Fruit fly (Drosophila melanogaster) whole organism, embryonic: Measurements from ENCODE around the gene Liprin-alpha.

Experiments used
- CG10209 ChIP-seq: fragments of 200-800 bp; sonication (Bioruptor generic); optimal IDR thresholded peaks from 3 replicates; lab custom pipeline; 2017; ENCODE audit warnings: missing biosample characterization, mild to moderate bottlenecking, missing genetic modification characterization, missing genetic modification reagents
- CG10267 ChIP-seq: fragments of 200-800 bp; sonication (Bioruptor generic); optimal IDR thresholded peaks from 2 replicates; lab custom pipeline; 2018; ENCODE audit warnings: missing biosample characterization, mild to moderate bottlenecking, missing genetic modification characterization, moderate library complexity
- CG10431 ChIP-seq: fragments of 200-800 bp; sonication (Bioruptor generic); optimal IDR thresholded peaks from 3 replicates; lab custom pipeline; 2018; ENCODE audit warnings: missing biosample characterization, mild to moderate bottlenecking, missing genetic modification characterization
- CG10959 ChIP-seq: fragments of 200-800 bp; sonication (Bioruptor generic); IDR thresholded peaks from 2 replicates; pipeline ENCODE4 v1.3.6; 2022; ENCODE audit warnings: missing biosample characterization, missing genetic modification characterization
- CG1233 ChIP-seq: fragments of 200-800 bp; sonication (Bioruptor generic); optimal IDR thresholded peaks from 4 replicates; lab custom pipeline; 2018; ENCODE audit warnings: missing biosample characterization, mild to moderate bottlenecking, missing genetic modification characterization
- CG12659 ChIP-seq: fragments of 200-800 bp; sonication (Bioruptor generic); optimal IDR thresholded peaks from 3 replicates; lab custom pipeline; 2017; ENCODE audit warnings: mild to moderate bottlenecking, missing biosample characterization, missing genetic modification reagents, missing genetic modification characterization
- CG12744 ChIP-seq: fragments of 200-800 bp; sonication (Bioruptor generic); optimal IDR thresholded peaks from 2 replicates; lab custom pipeline; 2016; ENCODE audit warnings: missing biosample characterization, missing genetic modification characterization
- CG13296 ChIP-seq: fragments of 200-800 bp; sonication (Bioruptor generic); optimal IDR thresholded peaks from 3 replicates; lab custom pipeline; 2018; ENCODE audit warnings: missing biosample characterization, mild to moderate bottlenecking, missing genetic modification characterization
- CG13775 ChIP-seq: fragments of 200-800 bp; sonication (Bioruptor generic); optimal IDR thresholded peaks from 3 replicates; lab custom pipeline; 2017; ENCODE audit warnings: missing biosample characterization, mild to moderate bottlenecking, missing genetic modification characterization
- CG1529 ChIP-seq: fragments of 200-800 bp; sonication (Bioruptor generic); optimal IDR thresholded peaks from 3 replicates; lab custom pipeline; 2018; ENCODE audit warnings: missing biosample characterization, missing genetic modification characterization
- CG16779 ChIP-seq: fragments of 200-800 bp; sonication (Bioruptor generic); IDR thresholded peaks from 2 replicates; pipeline ENCODE4 v1.3.6; 2022; ENCODE audit warnings: missing biosample characterization, missing genetic modification characterization
- CG16863 ChIP-seq: fragments of 200-800 bp; sonication (Bioruptor generic); optimal IDR thresholded peaks from 3 replicates; lab custom pipeline; 2016; ENCODE audit warnings: missing biosample characterization, missing genetic modification characterization
- CG17359 ChIP-seq: fragments of 200-800 bp; sonication (Bioruptor generic); optimal IDR thresholded peaks from 3 replicates; lab custom pipeline; 2018; ENCODE audit warnings: missing biosample characterization, mild to moderate bottlenecking, missing genetic modification characterization, moderate library complexity
- CG1792 ChIP-seq: fragments of 200-800 bp; sonication (Bioruptor generic); optimal IDR thresholded peaks from 2 replicates; lab custom pipeline; 2016; ENCODE audit warnings: missing biosample characterization, missing genetic modification characterization
- CG3407 ChIP-seq: fragments of 200-800 bp; sonication (Bioruptor generic); optimal IDR thresholded peaks from 2 replicates; lab custom pipeline; 2018; ENCODE audit warnings: missing biosample characterization, mild to moderate bottlenecking, missing genetic modification characterization
- CG42726 ChIP-seq: fragments of 200-800 bp; sonication (Bioruptor generic); IDR thresholded peaks from 2 replicates; pipeline ENCODE4 v1.3.6; 2022; ENCODE audit warnings: missing biosample characterization, missing genetic modification characterization; ENCODE audit not compliant: partially characterized antibody
- CG4360 ChIP-seq: fragments of 200-800 bp; sonication (Bioruptor generic); IDR thresholded peaks from 2 replicates; pipeline ENCODE4 v1.3.6; 2022; ENCODE audit warnings: missing biosample characterization, missing genetic modification characterization
- CG6813 ChIP-seq: fragments of 200-800 bp; sonication (Bioruptor generic); optimal IDR thresholded peaks from 2 replicates; lab custom pipeline; 2017; ENCODE audit warnings: missing biosample characterization, missing genetic modification characterization, mild to moderate bottlenecking, moderate library complexity, missing genetic modification reagents
- CG7987 ChIP-seq: fragments of 200-800 bp; sonication (Bioruptor generic); optimal IDR thresholded peaks from 2 replicates; lab custom pipeline; 2018; ENCODE audit warnings: missing biosample characterization, mild to moderate bottlenecking, missing genetic modification characterization, moderate library complexity
- CG8359 ChIP-seq: fragments of 200-800 bp; sonication (Bioruptor generic); optimal IDR thresholded peaks from 2 replicates; lab custom pipeline; 2017; ENCODE audit warnings: missing biosample characterization, mild to moderate bottlenecking, missing genetic modification characterization, borderline replicate concordance
- CG9932 ChIP-seq: fragments of 200-800 bp; sonication (Bioruptor generic); IDR thresholded peaks from 2 replicates; pipeline ENCODE4 v1.3.6; 2022; ENCODE audit warnings: missing biosample characterization, missing genetic modification characterization
- CoRest ChIP-seq: fragments of 200-800 bp; sonication (Bioruptor generic); optimal IDR thresholded peaks from 3 replicates; lab custom pipeline; 2018; ENCODE audit warnings: missing biosample characterization, mild to moderate bottlenecking, missing genetic modification characterization, moderate library complexity
- Dek ChIP-seq: fragments of 200-800 bp; sonication (Bioruptor generic); optimal IDR thresholded peaks from 3 replicates; lab custom pipeline; 2019; ENCODE audit warnings: missing biosample characterization, mild to moderate bottlenecking, missing genetic modification characterization, moderate library complexity
- Ets65A ChIP-seq: fragments of 200-800 bp; sonication (Bioruptor generic); peaks from one replicate; lab custom pipeline; 2016; ENCODE audit warnings: missing biosample characterization, missing genetic modification characterization
- Fer2 ChIP-seq: fragments of 200-800 bp; sonication (Bioruptor generic); optimal IDR thresholded peaks from 2 replicates; lab custom pipeline; 2018; ENCODE audit warnings: missing biosample characterization, mild to moderate bottlenecking, missing genetic modification characterization, moderate library complexity
- Gsc ChIP-seq: fragments of 200-800 bp; sonication (Bioruptor generic); IDR thresholded peaks from 2 replicates; pipeline ENCODE4 v1.3.6; 2022; ENCODE audit warnings: missing biosample characterization, missing genetic modification characterization
- Hand ChIP-seq: fragments of 200-800 bp; sonication (Bioruptor generic); optimal IDR thresholded peaks from 2 replicates; lab custom pipeline; 2017; ENCODE audit warnings: mild to moderate bottlenecking, missing biosample characterization, missing genetic modification reagents, missing genetic modification characterization
- Hey ChIP-seq: fragments of 200-800 bp; sonication (Bioruptor generic); optimal IDR thresholded peaks from 3 replicates; lab custom pipeline; 2018; ENCODE audit warnings: missing biosample characterization, mild to moderate bottlenecking, missing genetic modification characterization
- HmgZ ChIP-seq: fragments of 200-800 bp; sonication (Bioruptor generic); optimal IDR thresholded peaks from 2 replicates; lab custom pipeline; 2018; ENCODE audit warnings: missing biosample characterization, mild to moderate bottlenecking, missing genetic modification characterization
- Lpt ChIP-seq: fragments of >200 bp; optimal IDR thresholded peaks from 2 replicates; lab custom pipeline; 2018; ENCODE audit warnings: missing biosample characterization, missing genetic modification characterization
- Mes4 ChIP-seq: fragments of 200-800 bp; sonication (Bioruptor generic); optimal IDR thresholded peaks from 2 replicates; lab custom pipeline; 2016; ENCODE audit warnings: missing biosample characterization, missing genetic modification characterization
- NC2α ChIP-seq: fragments of 200-800 bp; sonication (Bioruptor generic); optimal IDR thresholded peaks from 2 replicates; lab custom pipeline; 2016; ENCODE audit warnings: missing biosample characterization, missing genetic modification characterization
- Pdp1 ChIP-seq, 2 experiments: fragments of 200-800 bp; sonication (Bioruptor generic); optimal IDR thresholded peaks; 3 replicates each; lab custom pipeline; 2016; ENCODE audit warnings: missing biosample characterization in 2 of 2, missing genetic modification characterization in 2 of 2, mild to moderate bottlenecking in 1 of 2, moderate library complexity in 1 of 2
- Ptx1 ChIP-seq: fragments of 200-800 bp; sonication (Bioruptor generic); IDR thresholded peaks from 2 replicates; pipeline ENCODE4 v1.3.6; 2022; ENCODE audit warnings: missing biosample characterization, missing genetic modification characterization
- Sin3A ChIP-seq: fragments of >200 bp; optimal IDR thresholded peaks from 2 replicates; lab custom pipeline; 2018
- Sox100B ChIP-seq: fragments of 200-800 bp; sonication (Bioruptor generic); optimal IDR thresholded peaks from 3 replicates; lab custom pipeline; 2018; ENCODE audit warnings: missing biosample characterization, mild to moderate bottlenecking, missing genetic modification characterization
- br ChIP-seq: fragments of >200 bp; optimal IDR thresholded peaks from 2 replicates; lab custom pipeline; 2017
- danr ChIP-seq: fragments of 200-800 bp; sonication (Bioruptor generic); IDR thresholded peaks from 2 replicates; pipeline ENCODE4 v1.3.6; 2022; ENCODE audit warnings: missing biosample characterization, missing genetic modification characterization
- dmrt99B ChIP-seq: fragments of 200-800 bp; sonication (Bioruptor generic); optimal IDR thresholded peaks from 2 replicates; lab custom pipeline; 2018; ENCODE audit warnings: missing biosample characterization, mild to moderate bottlenecking, missing genetic modification characterization, moderate library complexity
- lola ChIP-seq, 3 experiments: fragments of >200 bp in 2 of 3; fragments of 200-800 bp in 1 of 3; sonication (Bioruptor generic) in 1 of 3; optimal IDR thresholded peaks; 2 replicates each; lab custom pipeline; 2017 to 2019; ENCODE audit warnings: missing biosample characterization in 3 of 3, missing genetic modification characterization in 3 of 3, mild to moderate bottlenecking in 1 of 3, moderate library complexity in 1 of 3
- luna ChIP-seq: fragments of 200-800 bp; sonication (Bioruptor generic); optimal IDR thresholded peaks from 2 replicates; lab custom pipeline; 2016; ENCODE audit warnings: missing biosample characterization, missing genetic modification characterization
- mam ChIP-seq: fragments of 200-800 bp; sonication (Bioruptor generic); optimal IDR thresholded peaks from 3 replicates; lab custom pipeline; 2016; ENCODE audit warnings: missing biosample characterization, missing genetic modification characterization
- mirr ChIP-seq: fragments of 200-800 bp; sonication (Bioruptor generic); optimal IDR thresholded peaks from 3 replicates; lab custom pipeline; 2018; ENCODE audit warnings: missing biosample characterization, mild to moderate bottlenecking, missing genetic modification characterization
- nau ChIP-seq: fragments of 200-800 bp; sonication (Bioruptor generic); optimal IDR thresholded peaks from 3 replicates; lab custom pipeline; 2017; ENCODE audit warnings: missing biosample characterization, mild to moderate bottlenecking, missing genetic modification characterization, missing genetic modification reagents
- pnt ChIP-seq: fragments of 200-800 bp; sonication (Bioruptor generic); optimal IDR thresholded peaks from 3 replicates; lab custom pipeline; 2016; ENCODE audit warnings: missing biosample characterization, missing genetic modification characterization
- rib ChIP-seq: fragments of 200-800 bp; sonication (Bioruptor generic); IDR thresholded peaks from 2 replicates; pipeline ENCODE4 v1.3.6; 2022; ENCODE audit warnings: missing biosample characterization, missing genetic modification characterization
- scrt ChIP-seq: fragments of 200-800 bp; sonication (Bioruptor generic); optimal IDR thresholded peaks from 2 replicates; lab custom pipeline; 2018; ENCODE audit warnings: missing biosample characterization, mild to moderate bottlenecking, missing genetic modification characterization, moderate library complexity
- sna ChIP-seq: fragments of 200-800 bp; sonication (Bioruptor generic); IDR thresholded peaks from 2 replicates; pipeline ENCODE4 v1.3.6; 2022; ENCODE audit warnings: missing biosample characterization, missing genetic modification characterization; ENCODE audit not compliant: partially characterized antibody
- trem ChIP-seq: fragments of 200-800 bp; optimal IDR thresholded peaks from 3 replicates; lab custom pipeline; 2019; ENCODE audit warnings: missing biosample characterization, mild to moderate bottlenecking, missing genetic modification characterization, moderate library complexity
- vvl ChIP-seq: fragments of 200-800 bp; sonication (Bioruptor generic); IDR thresholded peaks from 2 replicates; pipeline ENCODE4 v1.3.6; 2022; ENCODE audit warnings: missing biosample characterization, missing genetic modification characterization
- zfh2 ChIP-seq: fragments of 200-800 bp; sonication (Bioruptor generic); optimal IDR thresholded peaks from 2 replicates; lab custom pipeline; 2016; ENCODE audit warnings: missing biosample characterization, missing genetic modification characterization

Liprin-alpha gene

dm6 chr2L:6700742-6701141 is 23.0 kb upstream of the Liprin-alpha start (continued):
- TF ChIP-seq CG17359 (tag; lab: Kevin White, UChicago): no peak
- TF ChIP-seq Mes4 (GFP tag; lab: Kevin White, UChicago): peak; percentile 4
- peak; percentile 21 for TF ChIP-seq CG16863 (GFP tag; lab: Kevin White, UChicago)
- TF ChIP-seq danr (GFP tag; lab: Robert Waterston, UW): no peak
- TF ChIP-seq CG16779 (GFP tag; lab: Robert Waterston, UW): no peak
- no peak for TF ChIP-seq CG9932 (GFP tag; lab: Robert Waterston, UW)
- TF ChIP-seq CG1233 (GFP tag; lab: Kevin White, UChicago): peak; percentile 60
- TF ChIP-seq rib: no peak
- TF ChIP-seq CG13296 (GFP tag; lab: Kevin White, UChicago): no peak
- no peak for TF ChIP-seq Gsc (GFP tag; lab: Robert Waterston, UW)
- peak; percentile 50 for TF ChIP-seq mirr (GFP tag; lab: Kevin White, UChicago)
- TF ChIP-seq CG10267 (tag; lab: Kevin White, UChicago): peak; percentile 36
- TF ChIP-seq Fer2: no peak
- no peak for TF ChIP-seq luna (GFP tag; lab: Kevin White, UChicago)
- no peak for TF ChIP-seq nau
- no peak for TF ChIP-seq Dek
- peak in 1 of 3 experiments; percentile 70 for TF ChIP-seq lola (GFP tag; optimal IDR thresholded peaks at IDR 0.05; lab: Kevin White, UChicago)
- no peak for TF ChIP-seq Ets65A
- TF ChIP-seq CoRest: peak; percentile 11
- TF ChIP-seq CG10209 (GFP tag; lab: Kevin White, UChicago): peak; percentile 64
- peak; percentile 26 for TF ChIP-seq CG3407 (GFP tag; lab: Kevin White, UChicago)
- no peak for TF ChIP-seq Ptx1
- peak; percentile 10 for TF ChIP-seq CG12659 (GFP tag; lab: Kevin White, UChicago)
- 0 out of 2 replicates have a peak, but pooled peaks have one; percentile 7 for TF ChIP-seq CG10959 (GFP tag; lab: Robert Waterston, UW)
- TF ChIP-seq Sox100B: no peak
- TF ChIP-seq sna (GFP tag; lab: Robert Waterston, UW): no peak
- peak; percentile 37 for TF ChIP-seq CG13775 (GFP tag; lab: Kevin White, UChicago)
- peak; percentile 40 for TF ChIP-seq CG12744 (GFP tag; lab: Kevin White, UChicago)
- no peak for TF ChIP-seq br (lab: Kevin White, UChicago)
- TF ChIP-seq NC2α (GFP tag; lab: Kevin White, UChicago): peak; percentile 62
- peak; percentile 5 for TF ChIP-seq trem (tag; lab: Kevin White, UChicago)
- TF ChIP-seq zfh2 (GFP tag; lab: Kevin White, UChicago): no peak
- peak; percentile 45 for TF ChIP-seq CG4360 (GFP tag; lab: Robert Waterston, UW)
- peak; percentile 44 for TF ChIP-seq CG1792
- TF ChIP-seq Pdp1 (GFP tag; optimal IDR thresholded peaks at IDR 0.05; lab: Kevin White, UChicago): peak in 1 of 2 experiments; percentile 49
- peak; percentile 6 for TF ChIP-seq pnt (GFP tag; lab: Kevin White, UChicago)
- TF ChIP-seq CG7987 (GFP tag; lab: Kevin White, UChicago): no peak
- no peak for TF ChIP-seq CG10431 (GFP tag; lab: Kevin White, UChicago)
- no peak for TF ChIP-seq scrt
- no peak for TF ChIP-seq Hand
- no peak for TF ChIP-seq Hey
- TF ChIP-seq mam (GFP tag; lab: Kevin White, UChicago): no peak
- no peak for TF ChIP-seq Lpt (GFP tag; lab: Kevin White, UChicago)
- no peak for TF ChIP-seq vvl (GFP tag; lab: Robert Waterston, UW)
- peak; percentile 82 for TF ChIP-seq CG6813 (GFP tag; lab: Kevin White, UChicago)
- TF ChIP-seq CG42726 (GFP tag; lab: Robert Waterston, UW): no peak
- no peak for TF ChIP-seq Sin3A (lab: Kevin White, UChicago)
- TF ChIP-seq dmrt99B (tag; lab: Kevin White, UChicago): no peak
- TF ChIP-seq HmgZ (tag; lab: Kevin White, UChicago): no peak
- no peak for TF ChIP-seq CG1529 (GFP tag; lab: Kevin White, UChicago)
- TF ChIP-seq CG8359 (GFP tag; lab: Kevin White, UChicago): peak; percentile 34
